Worm (Caenorhabditis elegans) whole organism, L4 larva: ENCODE results near the gene F23H12.5.

Experiments
- D1046.2 ChIP-seq: fragments of 200-800 bp; sonication (Bioruptor generic); IDR thresholded peaks from 2 replicates; pipeline ENCODE4 v1.3.6; 2022; ENCODE audit warnings: missing genetic modification characterization, missing compliant biosample characterization
- F49E8.2 ChIP-seq: sonication (generic microtip); optimal IDR thresholded peaks from 2 replicates; lab custom pipeline; 2016; ENCODE audit warnings: missing compliant biosample characterization, mild to moderate bottlenecking, missing genetic modification characterization, borderline replicate concordance
- T20F7.1 ChIP-seq: fragments of 200-800 bp; sonication (Bioruptor generic); optimal IDR thresholded peaks from 2 replicates; lab custom pipeline; 2018; ENCODE audit warnings: mild to moderate bottlenecking, missing genetic modification characterization, missing compliant biosample characterization
- Y48G9A.11 ChIP-seq: fragments of 200-800 bp; sonication (Bioruptor generic); IDR thresholded peaks from 2 replicates; pipeline ENCODE4 v1.3.6; 2022; ENCODE audit warnings: missing genetic modification reagents, missing genetic modification characterization, missing compliant biosample characterization
- ZK546.5 ChIP-seq, 2 experiments: sonication (generic microtip); optimal IDR thresholded peaks; 2 replicates each; lab custom pipeline; 2017; ENCODE audit warnings: missing biosample characterization in 2 of 2, missing genetic modification characterization in 2 of 2
- aha-1 ChIP-seq: fragments of 150-350 bp; peaks from one replicate; lab custom pipeline; 2014; ENCODE audit warnings: missing biosample characterization, missing genetic modification characterization
- aly-2 ChIP-seq: sonication (generic microtip); optimal IDR thresholded peaks from 2 replicates; lab custom pipeline; 2018; ENCODE audit warnings: missing biosample characterization, missing genetic modification characterization
- arid-1 ChIP-seq: fragments of 200-800 bp; sonication (Bioruptor generic); conservative IDR thresholded peaks from 2 replicates; pipeline ENCODE4 v1.3.6; 2022; ENCODE audit warnings: missing genetic modification reagents, missing genetic modification characterization, missing compliant biosample characterization
- ceh-20 ChIP-seq: fragments of 200-800 bp; sonication (Bioruptor generic); IDR thresholded peaks from 2 replicates; pipeline ENCODE4 v1.3.6; 2022; ENCODE audit warnings: missing genetic modification reagents, missing genetic modification characterization, missing compliant biosample characterization
- ceh-44 ChIP-seq: fragments of 200-800 bp; sonication (Bioruptor generic); IDR thresholded peaks from 2 replicates; pipeline ENCODE4 v1.3.6; 2022; ENCODE audit warnings: missing genetic modification reagents, missing genetic modification characterization, missing compliant biosample characterization
- daf-16 ChIP-seq, 3 experiments: sonication (generic microtip); optimal IDR thresholded peaks; 2 replicates each; lab custom pipeline; 2016 to 2017; ENCODE audit warnings: missing genetic modification characterization in 3 of 3, missing genetic modification reagents in 3 of 3, mild to moderate bottlenecking in 2 of 3, missing compliant biosample characterization in 2 of 3, missing biosample characterization in 1 of 3, moderate library complexity in 1 of 3
- daf-19 ChIP-seq: fragments of 200-800 bp; sonication (Bioruptor generic); conservative IDR thresholded peaks from 2 replicates; pipeline ENCODE4 v1.3.6; 2022; ENCODE audit warnings: missing genetic modification characterization, missing compliant biosample characterization
- dpl-1 ChIP-seq: fragments of 150-350 bp; optimal IDR thresholded peaks from 2 replicates; lab custom pipeline; 2014; ENCODE audit warnings: missing biosample characterization, missing genetic modification reagents, missing genetic modification characterization
- dve-1 ChIP-seq: sonication (generic microtip); optimal IDR thresholded peaks from 2 replicates; lab custom pipeline; 2017; ENCODE audit warnings: antibody characterized with exemption, mild to moderate bottlenecking, missing genetic modification characterization, missing compliant biosample characterization; ENCODE audit not compliant: insufficient read depth
- hif-1 ChIP-seq, 2 experiments: sonication (generic microtip); optimal IDR thresholded peaks; 2 replicates each; lab custom pipeline; 2016 to 2017; ENCODE audit warnings: missing compliant biosample characterization in 2 of 2, missing genetic modification characterization in 2 of 2, missing genetic modification reagents in 2 of 2, missing genotype in 2 of 2, mild to moderate bottlenecking in 1 of 2
- hlh-30 ChIP-seq: sonication (generic microtip); optimal IDR thresholded peaks from 2 replicates; lab custom pipeline; 2017; ENCODE audit warnings: antibody characterized with exemption, mild to moderate bottlenecking, missing genetic modification characterization, missing compliant biosample characterization; ENCODE audit not compliant: insufficient read depth
- hmg-1.1 ChIP-seq: fragments of 200-800 bp; sonication (Bioruptor generic); IDR thresholded peaks from 2 replicates; pipeline ENCODE4 v1.3.6; 2022; ENCODE audit warnings: missing genetic modification reagents, missing genetic modification characterization, missing compliant biosample characterization
- jun-1 ChIP-seq: fragments of 150-350 bp; optimal IDR thresholded peaks from 2 replicates; lab custom pipeline; 2014; ENCODE audit warnings: missing biosample characterization, missing genetic modification reagents, missing genetic modification characterization
- lin-1 ChIP-seq: fragments of 200-800 bp; sonication (Bioruptor generic); IDR thresholded peaks from 2 replicates; pipeline ENCODE4 v1.3.6; 2022; ENCODE audit warnings: missing genetic modification reagents, missing genetic modification characterization, missing compliant biosample characterization
- lin-15B ChIP-seq: fragments of 150-350 bp; sonication (generic microtip); optimal IDR thresholded peaks from 3 replicates; lab custom pipeline; 2014; ENCODE audit warnings: missing biosample characterization, missing genetic modification characterization
- lin-29 ChIP-seq: fragments of 200-800 bp; sonication (Bioruptor generic); IDR thresholded peaks from 2 replicates; pipeline ENCODE4 v1.3.6; 2022; ENCODE audit warnings: missing genetic modification reagents, missing genetic modification characterization, missing compliant biosample characterization
- madf-5 ChIP-seq, 2 experiments: fragments of 200-800 bp; sonication (Bioruptor generic); IDR thresholded peaks; 2 replicates each; pipeline ENCODE4 v1.3.6; 2022; ENCODE audit warnings: missing compliant biosample characterization in 2 of 2, missing genetic modification characterization in 2 of 2
- mdl-1 ChIP-seq, 2 experiments: fragments of 150-350 bp in 1 of 2; sonication (generic microtip) in 1 of 2; optimal IDR thresholded peaks; 2 replicates each; lab custom pipeline; 2014 to 2017; ENCODE audit warnings: missing biosample characterization in 2 of 2, missing genetic modification characterization in 2 of 2
- mep-1 ChIP-seq: fragments of 150-350 bp; sonication (generic microtip); optimal IDR thresholded peaks from 3 replicates; lab custom pipeline; 2014; ENCODE audit warnings: missing biosample characterization, missing genetic modification characterization
- mes-2 ChIP-seq: sonication (generic microtip); optimal IDR thresholded peaks from 2 replicates; lab custom pipeline; 2016; ENCODE audit warnings: missing genotype, mild to moderate bottlenecking, missing genetic modification characterization, missing compliant biosample characterization; ENCODE audit not compliant: poor library complexity, severe bottlenecking
- nhr-10 ChIP-seq: fragments of 150-350 bp; optimal IDR thresholded peaks from 2 replicates; lab custom pipeline; 2014; ENCODE audit warnings: missing biosample characterization, missing genetic modification characterization
- nhr-111 ChIP-seq: fragments of 200-800 bp; sonication (Bioruptor generic); optimal IDR thresholded peaks from 2 replicates; lab custom pipeline; 2018; ENCODE audit warnings: mild to moderate bottlenecking, missing genetic modification characterization, missing compliant biosample characterization
- nhr-41 ChIP-seq: fragments of 200-800 bp; sonication (Bioruptor generic); IDR thresholded peaks from 2 replicates; pipeline ENCODE4 v1.3.6; 2022; ENCODE audit warnings: missing genetic modification reagents, missing genetic modification characterization, missing compliant biosample characterization
- nhr-6 ChIP-seq: fragments of 150-350 bp; optimal IDR thresholded peaks from 2 replicates; lab custom pipeline; 2014; ENCODE audit warnings: missing biosample characterization, missing genetic modification characterization
- pha-4 ChIP-seq, 2 experiments: fragments of 150-350 bp in 1 of 2; fragments of 200-800 bp in 1 of 2; sonication (Bioruptor generic) in 1 of 2; IDR thresholded peaks in 1 of 2; optimal IDR thresholded peaks in 1 of 2; 2 replicates each; pipeline versions ENCODE4 v1.3.6 to Lab custom; 2014 to 2022; ENCODE audit warnings: missing genetic modification characterization in 2 of 2, missing genetic modification reagents in 2 of 2, missing biosample characterization in 1 of 2, missing compliant biosample characterization in 1 of 2
- rbr-2 ChIP-seq: sonication (generic microtip); optimal IDR thresholded peaks from 2 replicates; lab custom pipeline; 2016; ENCODE audit warnings: missing genotype, missing genetic modification characterization, missing compliant biosample characterization
- set-16 ChIP-seq: fragments of 200-800 bp; sonication (Bioruptor generic); IDR thresholded peaks from 2 replicates; pipeline ENCODE4 v1.3.6; 2022; ENCODE audit warnings: missing genetic modification reagents, missing genetic modification characterization, missing compliant biosample characterization
- snpc-1.2 ChIP-seq: fragments of 200-800 bp; sonication (Bioruptor generic); IDR thresholded peaks from 2 replicates; pipeline ENCODE4 v1.3.6; 2022; ENCODE audit warnings: missing genetic modification reagents, missing genetic modification characterization, missing compliant biosample characterization
- spr-1 ChIP-seq: sonication (generic microtip); optimal IDR thresholded peaks from 2 replicates; lab custom pipeline; 2016; ENCODE audit warnings: mild to moderate bottlenecking, missing genetic modification characterization, missing compliant biosample characterization
- tag-97 ChIP-seq: fragments of 200-800 bp; sonication (Bioruptor generic); IDR thresholded peaks from 2 replicates; pipeline ENCODE4 v1.3.6; 2022; ENCODE audit warnings: missing genetic modification characterization, missing compliant biosample characterization
- unc-130 ChIP-seq: sonication (generic microtip); optimal IDR thresholded peaks from 2 replicates; lab custom pipeline; 2016; ENCODE audit warnings: missing genetic modification reagents, missing genetic modification characterization, missing compliant biosample characterization
- unc-62 ChIP-seq, 3 experiments: fragments of 150-350 bp in 1 of 3; sonication (generic microtip); optimal IDR thresholded peaks in 2 of 3; peaks in 1 of 3; 1 replicate in 1 of 3; 2 replicates in 2 of 3; lab custom pipeline; 2014 to 2017; ENCODE audit warnings: missing biosample characterization in 3 of 3, missing genetic modification characterization in 3 of 3, missing genetic modification reagents in 3 of 3, missing genotype in 1 of 3
- zag-1 ChIP-seq: fragments of 150-350 bp; optimal IDR thresholded peaks from 2 replicates; lab custom pipeline; 2014; ENCODE audit warnings: missing biosample characterization, missing genetic modification characterization
- zfp-2 ChIP-seq: sonication (generic microtip); optimal IDR thresholded peaks from 2 replicates; lab custom pipeline; 2016; ENCODE audit warnings: mild to moderate bottlenecking, missing genetic modification characterization, missing compliant biosample characterization
- zfp-3 ChIP-seq: fragments of 200-800 bp; sonication (Bioruptor generic); conservative IDR thresholded peaks from 2 replicates; pipeline ENCODE4 v1.3.6; 2022; ENCODE audit warnings: missing genetic modification reagents, missing genetic modification characterization, missing compliant biosample characterization
- ztf-11 ChIP-seq: fragments of 150-350 bp; optimal IDR thresholded peaks from 2 replicates; lab custom pipeline; 2014; ENCODE audit warnings: missing biosample characterization, missing genetic modification characterization
- ztf-7 ChIP-seq: fragments of 150-350 bp; optimal IDR thresholded peaks from 2 replicates; lab custom pipeline; 2014; ENCODE audit warnings: missing biosample characterization, missing genetic modification characterization

Gene F23H12.5

ce11 chrV:12386154-12386553 lies 27.7 kb downstream of the F23H12.5 start, which contains the start of gene K01D12.15:
TSS of gene K01D12.15 (plus strand) at chrV:12386454.
- TF ChIP-seq zfp-2 (tag; lab: Kevin White, UChicago), result no peak
- TF ChIP-seq daf-16 (GFP tag; optimal IDR thresholded peaks at IDR 0.05; lab: Kevin White, UChicago), result no peak
- TF ChIP-seq daf-16 (tag; optimal IDR thresholded peaks at IDR 0.05; lab: Kevin White, UChicago), result no peak
- no peak for TF ChIP-seq ZK546.5 (tag; optimal IDR thresholded peaks at IDR 0.05; lab: Kevin White, UChicago)
- TF ChIP-seq jun-1 (tag; lab: Kevin White, UChicago), result no peak
- TF ChIP-seq unc-130 (GFP tag; lab: Kevin White, UChicago), result no peak

DNA sequence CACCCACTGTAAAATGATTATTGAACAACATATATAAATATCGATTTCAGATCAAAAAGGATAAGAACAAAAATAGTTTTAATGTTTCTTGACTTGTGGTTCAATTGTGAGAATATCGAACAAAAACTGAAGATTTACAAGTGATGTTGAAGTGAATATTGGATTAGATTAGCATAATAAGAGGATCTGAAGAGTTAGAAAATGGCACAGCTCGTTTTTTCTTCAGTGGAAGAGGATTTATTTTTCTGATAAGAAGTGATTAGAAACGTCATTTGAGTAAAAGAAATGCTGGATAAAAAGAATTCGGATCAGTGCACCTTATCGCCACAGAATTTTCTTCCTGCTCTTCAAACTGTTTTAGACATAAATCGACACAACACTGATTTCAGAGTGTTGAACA lies 37.3 kb downstream of the F23H12.5 start, which contains the start of gene twk-14:
Gene twk-14 (minus strand): TSS at position 8 of the 400 bp plus-strand sequence.
- TF ChIP-seq unc-62 (GFP tag; optimal IDR thresholded peaks at IDR 0.05 in 1 of 2; lab: Kevin White, UChicago) (peak in 1 of 2 experiments; percentile 25), unc-62 (tag; optimal IDR thresholded peaks at IDR 0.05; lab: Kevin White, UChicago) (no peak), tag-97 (GFP tag; lab: Robert Waterston, UW) (no peak), hif-1 (tag; optimal IDR thresholded peaks at IDR 0.05; lab: Kevin White, UChicago) (no peak), T20F7.1 (GFP tag; lab: Kevin White, UChicago) (no peak)

- TF ChIP-seq nhr-111 (GFP tag; lab: Kevin White, UChicago), result no peak
- TF ChIP-seq daf-16 (GFP tag; optimal IDR thresholded peaks at IDR 0.05; lab: Kevin White, UChicago), result no peak
- no peak for TF ChIP-seq daf-16 (tag; optimal IDR thresholded peaks at IDR 0.05; lab: Kevin White, UChicago)
- no peak for TF ChIP-seq hmg-1.1 (GFP tag; lab: Robert Waterston, UW)
- no peak for TF ChIP-seq mep-1
- no peak for TF ChIP-seq F49E8.2 (tag; lab: Kevin White, UChicago)
- no peak for TF ChIP-seq spr-1
- TF ChIP-seq ceh-44, result no peak
- TF ChIP-seq snpc-1.2, result no peak
- no peak for TF ChIP-seq mes-2 (tag; lab: Kevin White, UChicago)
- TF ChIP-seq lin-1 (GFP tag; lab: Robert Waterston, UW), result no peak
- no peak for TF ChIP-seq madf-5 (GFP tag; IDR thresholded peaks at IDR 0.05; lab: Robert Waterston, UW)
- TF ChIP-seq hlh-30, result no peak
- no peak for TF ChIP-seq D1046.2 (GFP tag; lab: Robert Waterston, UW)
- TF ChIP-seq arid-1 (GFP tag; lab: Robert Waterston, UW), result no peak
- TF ChIP-seq ztf-11 (tag; lab: Kevin White, UChicago), result no peak
- TF ChIP-seq zfp-3 (GFP tag; lab: Robert Waterston, UW), result no peak
- no peak for TF ChIP-seq dpl-1 (GFP tag; lab: Kevin White, UChicago)
- TF ChIP-seq ceh-20, result no peak
- TF ChIP-seq set-16 (GFP tag; lab: Robert Waterston, UW), result no peak
- no peak for TF ChIP-seq pha-4 (GFP tag; IDR thresholded peaks at IDR 0.05; lab: Robert Waterston, UW)
- no peak for TF ChIP-seq pha-4 (tag; optimal IDR thresholded peaks at IDR 0.05; lab: Kevin White, UChicago)
These were observed 39.1 kb downstream of the F23H12.5 start, which contains the start of gene K01D12.5 for ce11 chrV:12397545-12397944. TSS of gene K01D12.5 (plus strand) at chrV:12397845.

DNA sequence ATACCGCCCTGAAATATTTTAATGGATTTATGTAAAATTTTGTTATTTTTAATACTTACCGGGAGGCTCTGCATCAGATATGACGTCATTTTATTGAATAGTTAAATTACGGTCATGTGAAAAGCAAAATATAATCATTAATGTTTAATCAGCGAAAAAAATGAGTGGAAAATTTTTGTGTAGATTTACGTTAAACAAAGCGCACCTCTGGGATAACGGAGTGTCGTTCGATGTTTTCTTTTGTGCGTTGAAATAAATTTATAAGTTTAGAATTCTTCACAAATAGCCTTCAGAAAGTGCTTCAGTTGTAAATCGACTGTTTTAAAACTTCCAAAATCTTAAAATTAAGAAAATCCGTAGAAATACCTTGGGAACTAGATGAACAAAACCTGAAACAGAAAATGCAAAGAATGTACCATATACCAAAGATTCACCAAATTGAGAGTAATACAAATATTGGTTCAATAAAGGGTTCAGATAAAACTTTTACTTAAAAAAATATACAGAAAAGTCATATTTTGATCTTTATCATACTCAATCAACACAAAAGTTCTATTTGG lies 42.3 kb downstream of the F23H12.5 start, which contains the start of the genes K01D12.20 and miga-1:
Gene K01D12.20 (minus strand): TSS at position 138 of the 560 bp plus-strand sequence.
Gene miga-1 (minus strand): TSS at position 183 of the 560 bp plus-strand sequence.
- TF ChIP-seq ceh-44 (no peak), mdl-1 (tag; optimal IDR thresholded peaks at IDR 0.05; lab: Kevin White, UChicago) (no peak), hlh-30 (peak; percentile 42), rbr-2 (tag; lab: Kevin White, UChicago) (peak; percentile 4), snpc-1.2 (no peak), mep-1 (no peak), daf-16 (GFP tag; optimal IDR thresholded peaks at IDR 0.05; lab: Kevin White, UChicago) (no peak), daf-16 (tag; optimal IDR thresholded peaks at IDR 0.05; lab: Kevin White, UChicago) (peak; percentile 38), ztf-7 (tag; lab: Kevin White, UChicago) (no peak), zag-1 (no peak), aly-2 (tag; lab: Kevin White, UChicago) (no peak), daf-19 (no peak), nhr-6 (tag; lab: Kevin White, UChicago) (peak; percentile 92), Y48G9A.11 (peak; percentile 97), nhr-10 (tag; lab: Kevin White, UChicago) (no peak), lin-15B (tag; lab: Kevin White, UChicago) (no peak), lin-29 (GFP tag; lab: Robert Waterston, UW) (no peak), set-16 (GFP tag; lab: Robert Waterston, UW) (no peak), dve-1 (no peak), nhr-41 (GFP tag; lab: Robert Waterston, UW) (no peak), aha-1 (tag; lab: Kevin White, UChicago) (peak; percentile 69), hmg-1.1 (GFP tag; lab: Robert Waterston, UW) (no peak), mes-2 (tag; lab: Kevin White, UChicago) (no peak)
